Worm (Caenorhabditis elegans): ENCODE data around the gene fut-6.

- TF ChIP-seq rec-8 (tag; optimal IDR thresholded peaks at IDR 0.05), result no peak
- no peak for TF ChIP-seq efl-1 (GFP tag; optimal IDR thresholded peaks at IDR 0.05)
- no peak for TF ChIP-seq bed-2 (GFP tag; IDR thresholded peaks at IDR 0.05)
- TF ChIP-seq unc-130 (GFP tag; optimal IDR thresholded peaks at IDR 0.05), result no peak
- TF ChIP-seq snpc-4 (GFP tag; optimal IDR thresholded peaks at IDR 0.05), result no peak
- no peak for TF ChIP-seq snpc-4 (tag; optimal IDR thresholded peaks at IDR 0.05)
- TF ChIP-seq snpc-3.4 (tag; optimal IDR thresholded peaks at IDR 0.05), result no peak
- TF ChIP-seq B0336.3 (GFP tag; IDR thresholded peaks at IDR 0.05), result no peak
- no peak for TF ChIP-seq attf-3 (GFP tag; conservative IDR thresholded peaks at IDR 0.05)
These were observed at the start of gene fut-6 for ce11 chrII:4655834-4656233.
